Fruit fly (Drosophila melanogaster) whole organism, embryonic: ENCODE data around the gene Zaf1.
A peak's percentile ranks its signal among the peaks of the same experiment; 100 is the strongest.

Experiments used
- Aef1 ChIP-seq: fragments of 200-800 bp; sonication (Bioruptor generic); IDR thresholded peaks from 3 replicates; pipeline ENCODE4 v1.3.6; 2022; ENCODE audit warnings: missing biosample characterization, missing genetic modification characterization
- Blimp-1 ChIP-seq: fragments of 200-800 bp; sonication (Bioruptor generic); optimal IDR thresholded peaks from 3 replicates; lab custom pipeline; 2018; ENCODE audit warnings: missing biosample characterization, missing genetic modification characterization, mild to moderate bottlenecking, moderate library complexity, missing genetic modification reagents
- C15 ChIP-seq: fragments of 200-800 bp; sonication (Bioruptor generic); IDR thresholded peaks from 3 replicates; pipeline ENCODE4 v1.3.6; 2022; ENCODE audit warnings: missing biosample characterization, missing genetic modification characterization
- CG10267 ChIP-seq: fragments of 200-800 bp; sonication (Bioruptor generic); optimal IDR thresholded peaks from 2 replicates; lab custom pipeline; 2018; ENCODE audit warnings: missing biosample characterization, mild to moderate bottlenecking, missing genetic modification characterization, moderate library complexity
- CG11695 ChIP-seq: fragments of 200-800 bp; sonication (Bioruptor generic); IDR thresholded peaks from 3 replicates; pipeline ENCODE4 v1.3.6; 2022; ENCODE audit warnings: missing biosample characterization, missing genetic modification characterization
- CG12236 ChIP-seq: fragments of 200-800 bp; sonication (Bioruptor generic); optimal IDR thresholded peaks from 2 replicates; lab custom pipeline; 2016; ENCODE audit warnings: missing biosample characterization, missing genetic modification characterization
- CG14710 ChIP-seq: fragments of 200-800 bp; sonication (Bioruptor generic); optimal IDR thresholded peaks from 3 replicates; lab custom pipeline; 2019; ENCODE audit warnings: missing biosample characterization, mild to moderate bottlenecking, missing genetic modification characterization, moderate library complexity
- CG16863 ChIP-seq: fragments of 200-800 bp; sonication (Bioruptor generic); optimal IDR thresholded peaks from 3 replicates; lab custom pipeline; 2016; ENCODE audit warnings: missing biosample characterization, missing genetic modification characterization
- CG17359 ChIP-seq: fragments of 200-800 bp; sonication (Bioruptor generic); optimal IDR thresholded peaks from 3 replicates; lab custom pipeline; 2018; ENCODE audit warnings: missing biosample characterization, mild to moderate bottlenecking, missing genetic modification characterization, moderate library complexity
- CG18476 ChIP-seq: fragments of 200-800 bp; sonication (Bioruptor generic); optimal IDR thresholded peaks from 2 replicates; lab custom pipeline; 2016; ENCODE audit warnings: missing biosample characterization, mild to moderate bottlenecking, missing genetic modification characterization
- CG2678 ChIP-seq: fragments of 200-800 bp; sonication (Bioruptor generic); optimal IDR thresholded peaks from 3 replicates; lab custom pipeline; 2019; ENCODE audit warnings: missing biosample characterization, mild to moderate bottlenecking, missing genetic modification characterization, moderate library complexity
- CG2875 ChIP-seq: fragments of 200-800 bp; sonication (Bioruptor generic); optimal IDR thresholded peaks from 2 replicates; lab custom pipeline; 2017; ENCODE audit warnings: missing biosample characterization, mild to moderate bottlenecking, missing genetic modification characterization, missing genetic modification reagents
- CG2889 ChIP-seq: fragments of 200-800 bp; sonication (Bioruptor generic); IDR thresholded peaks from 3 replicates; pipeline ENCODE4 v1.3.6; 2022; ENCODE audit warnings: missing biosample characterization, missing genetic modification characterization
- CG31441 ChIP-seq: fragments of 200-800 bp; sonication (Bioruptor generic); IDR thresholded peaks from 2 replicates; pipeline ENCODE4 v1.3.6; 2022; ENCODE audit warnings: missing biosample characterization, missing genetic modification characterization
- CG34224 ChIP-seq: fragments of 200-800 bp; sonication (Bioruptor generic); IDR thresholded peaks from 3 replicates; pipeline ENCODE4 v1.3.6; 2022; ENCODE audit warnings: missing biosample characterization, missing genetic modification characterization; ENCODE audit not compliant: partially characterized antibody
- CG4617 ChIP-seq: fragments of 200-800 bp; sonication (Bioruptor generic); optimal IDR thresholded peaks from 3 replicates; lab custom pipeline; 2016; ENCODE audit warnings: missing biosample characterization, missing genetic modification characterization, borderline replicate concordance
- CG4707 ChIP-seq: fragments of 200-800 bp; sonication (Bioruptor generic); optimal IDR thresholded peaks from 2 replicates; lab custom pipeline; 2018; ENCODE audit warnings: missing biosample characterization, mild to moderate bottlenecking, missing genetic modification characterization, moderate library complexity
- CG6175 ChIP-seq: fragments of 200-800 bp; sonication (Bioruptor generic); IDR thresholded peaks from 3 replicates; pipeline ENCODE4 v1.3.6; 2022; ENCODE audit warnings: missing biosample characterization, missing genetic modification characterization
- CG7839 ChIP-seq: fragments of 200-800 bp; sonication (Bioruptor generic); optimal IDR thresholded peaks from 3 replicates; lab custom pipeline; 2018; ENCODE audit warnings: missing biosample characterization, mild to moderate bottlenecking, missing genetic modification characterization, moderate library complexity
- CG8281 ChIP-seq: fragments of 200-800 bp; sonication (Bioruptor generic); optimal IDR thresholded peaks from 2 replicates; lab custom pipeline; 2018; ENCODE audit warnings: missing biosample characterization, mild to moderate bottlenecking, missing genetic modification characterization, moderate library complexity
- CG8765 ChIP-seq: fragments of 200-800 bp; sonication (Bioruptor generic); IDR thresholded peaks from 2 replicates; pipeline ENCODE4 v1.3.6; 2022; ENCODE audit warnings: missing biosample characterization, missing genetic modification characterization
- Dek ChIP-seq: fragments of 200-800 bp; sonication (Bioruptor generic); optimal IDR thresholded peaks from 3 replicates; lab custom pipeline; 2019; ENCODE audit warnings: missing biosample characterization, mild to moderate bottlenecking, missing genetic modification characterization, moderate library complexity
- Drgx ChIP-seq: fragments of 200-800 bp; sonication (Bioruptor generic); IDR thresholded peaks from 2 replicates; pipeline ENCODE4 v1.3.6; 2022; ENCODE audit warnings: missing biosample characterization, missing genetic modification characterization
- Lhr ChIP-seq: fragments of 200-800 bp; sonication (Bioruptor generic); optimal IDR thresholded peaks from 3 replicates; lab custom pipeline; 2017; ENCODE audit warnings: mild to moderate bottlenecking, missing biosample characterization, missing genetic modification reagents, missing genetic modification characterization
- Mes4 ChIP-seq: fragments of 200-800 bp; sonication (Bioruptor generic); optimal IDR thresholded peaks from 2 replicates; lab custom pipeline; 2016; ENCODE audit warnings: missing biosample characterization, missing genetic modification characterization
- Mrtf ChIP-seq: fragments of 200-800 bp; sonication (Bioruptor generic); IDR thresholded peaks from 3 replicates; pipeline ENCODE4 v1.3.6; 2022; ENCODE audit warnings: missing biosample characterization, missing genetic modification characterization
- Stat92E ChIP-seq, 3 experiments: fragments of >200 bp in 2 of 3; fragments of 200-800 bp in 1 of 3; sonication (Bioruptor generic) in 1 of 3; optimal IDR thresholded peaks; 2 replicates each; lab custom pipeline; 2017 to 2019; ENCODE audit warnings: missing biosample characterization in 3 of 3, missing genetic modification characterization in 3 of 3, mild to moderate bottlenecking in 1 of 3, moderate library complexity in 1 of 3
- Xrp1 ChIP-seq: fragments of 200-800 bp; sonication (Bioruptor generic); IDR thresholded peaks from 2 replicates; pipeline ENCODE4 v1.3.6; 2022; ENCODE audit warnings: missing biosample characterization, missing genetic modification characterization
- ab ChIP-seq: fragments of 200-800 bp; sonication (Bioruptor generic); optimal IDR thresholded peaks from 2 replicates; lab custom pipeline; 2016; ENCODE audit warnings: missing biosample characterization, missing genetic modification characterization
- ac ChIP-seq: fragments of 200-800 bp; sonication (Bioruptor generic); optimal IDR thresholded peaks from 3 replicates; lab custom pipeline; 2017; ENCODE audit warnings: missing biosample characterization, mild to moderate bottlenecking, missing genetic modification characterization
- al ChIP-seq: fragments of 200-800 bp; sonication (Bioruptor generic); IDR thresholded peaks from 2 replicates; pipeline ENCODE4 v1.3.6; 2022; ENCODE audit warnings: missing biosample characterization, missing genetic modification characterization
- bcd ChIP-seq: fragments of 200-800 bp; sonication (Bioruptor generic); optimal IDR thresholded peaks from 2 replicates; lab custom pipeline; 2017; ENCODE audit warnings: missing biosample characterization, mild to moderate bottlenecking, missing genetic modification characterization
- bigmax ChIP-seq: fragments of 200-800 bp; sonication (Bioruptor generic); optimal IDR thresholded peaks from 2 replicates; lab custom pipeline; 2018; ENCODE audit warnings: missing biosample characterization, mild to moderate bottlenecking, missing genetic modification characterization
- btn ChIP-seq: fragments of 200-800 bp; sonication (Bioruptor generic); optimal IDR thresholded peaks from 2 replicates; lab custom pipeline; 2016; ENCODE audit warnings: missing biosample characterization, missing genetic modification characterization
- chm ChIP-seq: fragments of 200-800 bp; sonication (Bioruptor generic); IDR thresholded peaks from 2 replicates; pipeline ENCODE4 v1.3.6; 2022; ENCODE audit warnings: missing biosample characterization, missing genetic modification characterization
- dmrt11E ChIP-seq: fragments of 200-800 bp; sonication (Bioruptor generic); optimal IDR thresholded peaks from 3 replicates; lab custom pipeline; 2018; ENCODE audit warnings: missing biosample characterization, mild to moderate bottlenecking, missing genetic modification characterization, moderate library complexity
- fd96Cb ChIP-seq: fragments of 200-800 bp; sonication (Bioruptor generic); optimal IDR thresholded peaks from 2 replicates; lab custom pipeline; 2018; ENCODE audit warnings: missing biosample characterization, mild to moderate bottlenecking, missing genetic modification characterization, moderate library complexity
- gcm ChIP-seq: fragments of 200-800 bp; sonication (Bioruptor generic); optimal IDR thresholded peaks from 2 replicates; lab custom pipeline; 2019; ENCODE audit warnings: missing biosample characterization, mild to moderate bottlenecking, missing genetic modification characterization, moderate library complexity
- grau ChIP-seq: fragments of 200-800 bp; optimal IDR thresholded peaks from 3 replicates; lab custom pipeline; 2019; ENCODE audit warnings: missing biosample characterization, mild to moderate bottlenecking, missing genetic modification characterization, moderate library complexity
- hkb ChIP-seq, 2 experiments: fragments of 200-800 bp in 1 of 2; fragments of >200 bp in 1 of 2; sonication (Bioruptor generic) in 1 of 2; IDR thresholded peaks in 1 of 2; optimal IDR thresholded peaks in 1 of 2; 2 replicates each; pipeline versions ENCODE4 v1.3.6 to Lab custom; 2017 to 2022; ENCODE audit warnings: missing biosample characterization in 1 of 2, missing genetic modification characterization in 1 of 2
- jigr1 ChIP-seq: fragments of 200-800 bp; sonication (Bioruptor generic); IDR thresholded peaks from 3 replicates; pipeline ENCODE4 v1.3.6; 2022; ENCODE audit warnings: missing biosample characterization, missing genetic modification characterization
- jumu ChIP-seq: fragments of 200-800 bp; sonication (Bioruptor generic); optimal IDR thresholded peaks from 3 replicates; lab custom pipeline; 2016; ENCODE audit warnings: missing biosample characterization, missing genetic modification characterization
- lmd ChIP-seq: fragments of 200-800 bp; sonication (Bioruptor generic); IDR thresholded peaks from 2 replicates; pipeline ENCODE4 v1.3.6; 2022; ENCODE audit warnings: missing biosample characterization, missing genetic modification characterization
- mam ChIP-seq: fragments of 200-800 bp; sonication (Bioruptor generic); optimal IDR thresholded peaks from 3 replicates; lab custom pipeline; 2016; ENCODE audit warnings: missing biosample characterization, missing genetic modification characterization
- mirr ChIP-seq: fragments of 200-800 bp; sonication (Bioruptor generic); optimal IDR thresholded peaks from 3 replicates; lab custom pipeline; 2018; ENCODE audit warnings: missing biosample characterization, mild to moderate bottlenecking, missing genetic modification characterization
- otp ChIP-seq: fragments of 200-800 bp; sonication (Bioruptor generic); IDR thresholded peaks from 3 replicates; pipeline ENCODE4, ENCODE4 v1.3.6; 2022; ENCODE audit warnings: missing biosample characterization, missing genetic modification characterization
- pum ChIP-seq: fragments of 200-800 bp; sonication (Bioruptor generic); optimal IDR thresholded peaks from 2 replicates; lab custom pipeline; 2016; ENCODE audit warnings: missing biosample characterization, missing genetic modification characterization
- tap ChIP-seq: fragments of 200-800 bp; optimal IDR thresholded peaks from 3 replicates; lab custom pipeline; 2019; ENCODE audit warnings: missing biosample characterization, mild to moderate bottlenecking, missing genetic modification characterization, moderate library complexity
- toy ChIP-seq: fragments of 200-800 bp; sonication (Bioruptor generic); IDR thresholded peaks from 2 replicates; pipeline ENCODE4 v1.3.6; 2022; ENCODE audit warnings: missing biosample characterization, missing genetic modification characterization
- twi ChIP-seq: fragments of 200-800 bp; optimal IDR thresholded peaks from 2 replicates; lab custom pipeline; 2019; ENCODE audit warnings: missing biosample characterization, mild to moderate bottlenecking, missing genetic modification characterization, moderate library complexity

Gene Zaf1

DNA sequence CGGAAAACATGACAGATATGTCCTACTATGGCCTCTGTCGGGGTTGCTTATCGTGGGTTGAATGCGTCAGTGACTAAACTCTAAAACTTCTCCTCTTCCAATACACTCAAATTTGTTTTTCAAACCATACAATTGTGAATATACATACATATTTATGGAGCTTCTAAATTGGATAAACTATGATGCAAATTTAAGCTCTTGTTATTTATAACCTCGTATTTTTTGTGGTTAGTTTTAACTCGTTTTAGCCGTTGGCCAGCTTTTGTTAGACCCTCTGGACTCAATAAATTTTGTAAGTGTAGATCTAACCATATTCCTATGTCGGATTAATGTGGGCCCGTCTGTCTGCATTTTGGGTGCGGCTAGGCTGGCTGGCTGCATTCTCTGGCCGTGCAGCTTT lies 8.1 kb downstream of the Zaf1 start (continued):
- peak; percentile 10 for TF ChIP-seq jumu
- TF ChIP-seq ac (GFP tag; lab: Kevin White, UChicago) = no peak
- peak; percentile 2 for TF ChIP-seq pum (GFP tag; lab: Kevin White, UChicago)
- peak; percentile 17 for TF ChIP-seq bcd (GFP tag; lab: Kevin White, UChicago)
- TF ChIP-seq Aef1 (GFP tag; lab: Robert Waterston, UW) = no peak
- no peak for TF ChIP-seq bigmax
- no peak for TF ChIP-seq CG2889
- peak; percentile 41; the same call in 1 of the 2 replicates for TF ChIP-seq CG31441 (GFP tag; lab: Robert Waterston, UW)
- TF ChIP-seq dmrt11E = peak; percentile 85
- TF ChIP-seq btn = no peak
- no peak for TF ChIP-seq lmd (GFP tag; lab: Robert Waterston, UW)
- no peak for TF ChIP-seq mam
- TF ChIP-seq CG14710 (tag; lab: Kevin White, UChicago) = peak; percentile 88
- TF ChIP-seq CG16863 (GFP tag; lab: Kevin White, UChicago) = peak; percentile 37
- peak; percentile 55 for TF ChIP-seq CG7839 (tag; lab: Kevin White, UChicago)
- no peak for TF ChIP-seq C15
- peak; percentile 72 for TF ChIP-seq Blimp-1 (GFP tag; lab: Kevin White, UChicago)
- peak; percentile 9 for TF ChIP-seq tap (tag; lab: Kevin White, UChicago)
- TF ChIP-seq ab (GFP tag; lab: Kevin White, UChicago) = no peak
- peak; percentile 29 for TF ChIP-seq CG12236 (GFP tag; lab: Kevin White, UChicago)
- peak; percentile 42 for TF ChIP-seq grau (tag; lab: Kevin White, UChicago)
- TF ChIP-seq twi (tag; lab: Kevin White, UChicago) = peak; percentile 24
- TF ChIP-seq CG2875 (GFP tag; lab: Kevin White, UChicago) = peak; percentile 52
- no peak for TF ChIP-seq Lhr (GFP tag; lab: Kevin White, UChicago)
- TF ChIP-seq CG10267 (tag; lab: Kevin White, UChicago) = peak; percentile 52
- no peak; the same call in 1 of the 2 replicates for TF ChIP-seq CG8765 (GFP tag; lab: Robert Waterston, UW)
- TF ChIP-seq mirr (GFP tag; lab: Kevin White, UChicago) = no peak
- no peak for TF ChIP-seq CG11695 (GFP tag; lab: Robert Waterston, UW)
- no peak for TF ChIP-seq jigr1 (GFP tag; lab: Robert Waterston, UW)
- TF ChIP-seq CG4617 (GFP tag; lab: Kevin White, UChicago) = no peak
- peak; percentile 44; the same call in 1 of the 2 replicates for TF ChIP-seq Drgx (GFP tag; lab: Robert Waterston, UW)
- TF ChIP-seq CG4707 (GFP tag; lab: Kevin White, UChicago) = no peak
- peak; percentile 67 for TF ChIP-seq Xrp1 (GFP tag; lab: Robert Waterston, UW)
- peak; percentile 35 for TF ChIP-seq CG2678 (tag; lab: Kevin White, UChicago)
- no peak for TF ChIP-seq CG18476 (GFP tag; lab: Kevin White, UChicago)
- TF ChIP-seq CG17359 (tag; lab: Kevin White, UChicago) = peak; percentile 4
- TF ChIP-seq Mrtf = no peak
- no peak for TF ChIP-seq CG6175 (GFP tag; lab: Robert Waterston, UW)
- no peak for TF ChIP-seq CG34224
- TF ChIP-seq Mes4 (GFP tag; lab: Kevin White, UChicago) = peak; percentile 4
- no peak for TF ChIP-seq Stat92E (GFP tag; optimal IDR thresholded peaks at IDR 0.05; lab: Kevin White, UChicago)
- peak; percentile 13; the same call in 1 of the 2 replicates for TF ChIP-seq chm (GFP tag; lab: Robert Waterston, UW)
- peak; percentile 16 for TF ChIP-seq gcm (GFP tag; lab: Kevin White, UChicago)
- no peak for TF ChIP-seq toy
- TF ChIP-seq CG8281 (tag; lab: Kevin White, UChicago) = no peak
- no peak for TF ChIP-seq al
- TF ChIP-seq otp = no peak
- TF ChIP-seq hkb (optimal IDR thresholded peaks at IDR 0.05; lab: Kevin White, UChicago) = no peak
- no peak for TF ChIP-seq hkb (GFP tag; IDR thresholded peaks at IDR 0.05; lab: Robert Waterston, UW)
- no peak for TF ChIP-seq Dek (tag; lab: Kevin White, UChicago)
- TF ChIP-seq fd96Cb (tag; lab: Kevin White, UChicago) = peak; percentile 46
